Worm (Caenorhabditis elegans) whole organism, midembryonic: ENCODE data around the gene F12E12.1.
"Not testable (repeated sequence)": the region's sequence is repeated elsewhere in the genome, so short reads cannot be mapped to it uniquely, and the experiment has no call there.

Source experiments
- T22C8.4 ChIP-seq: fragments of 200-800 bp; sonication (Bioruptor generic); IDR thresholded peaks from 2 replicates; pipeline ENCODE4 v1.3.6; 2022; ENCODE audit warnings: missing genetic modification characterization, missing compliant biosample characterization
- cog-1 ChIP-seq: sonication (generic microtip); optimal IDR thresholded peaks from 2 replicates; lab custom pipeline; 2016; ENCODE audit warnings: missing genetic modification characterization, missing compliant biosample characterization
- flt-1 ChIP-seq: fragments of 200-800 bp; sonication (Bioruptor generic); IDR thresholded peaks from 2 replicates; pipeline ENCODE4 v1.3.6; 2022; ENCODE audit warnings: missing genetic modification characterization, missing compliant biosample characterization
- klf-2 ChIP-seq: fragments of 200-800 bp; sonication (Bioruptor generic); conservative IDR thresholded peaks from 2 replicates; pipeline ENCODE4 v1.3.6; 2022; ENCODE audit warnings: missing genetic modification reagents, missing genetic modification characterization, missing compliant biosample characterization
- med-1 ChIP-seq: sonication (generic microtip); optimal IDR thresholded peaks from 2 replicates; lab custom pipeline; 2017; ENCODE audit warnings: missing genetic modification characterization, mild to moderate bottlenecking, missing compliant biosample characterization, antibody characterized with exemption, missing genetic modification reagents; ENCODE audit not compliant: insufficient read depth
- ref-1 ChIP-seq: fragments of 200-800 bp; sonication (Bioruptor generic); conservative IDR thresholded peaks from 2 replicates; pipeline ENCODE4 v1.3.6; 2022; ENCODE audit warnings: missing genetic modification reagents, missing genetic modification characterization, missing compliant biosample characterization
- tab-1 ChIP-seq: fragments of 200-800 bp; sonication (Bioruptor generic); IDR thresholded peaks from 2 replicates; pipeline ENCODE4 v1.3.6; 2022; ENCODE audit warnings: missing genetic modification characterization, missing compliant biosample characterization
- ztf-23 ChIP-seq: fragments of 200-800 bp; sonication (Bioruptor generic); IDR thresholded peaks from 2 replicates; pipeline ENCODE4 v1.3.6; 2022; ENCODE audit warnings: missing genetic modification reagents, missing genetic modification characterization, missing compliant biosample characterization
- ztf-29 ChIP-seq: fragments of 200-800 bp; sonication (Bioruptor generic); IDR thresholded peaks from 2 replicates; pipeline ENCODE4 v1.3.6; 2022; ENCODE audit warnings: missing genetic modification reagents, missing genetic modification characterization, missing compliant biosample characterization

F12E12.1 gene

DNA sequence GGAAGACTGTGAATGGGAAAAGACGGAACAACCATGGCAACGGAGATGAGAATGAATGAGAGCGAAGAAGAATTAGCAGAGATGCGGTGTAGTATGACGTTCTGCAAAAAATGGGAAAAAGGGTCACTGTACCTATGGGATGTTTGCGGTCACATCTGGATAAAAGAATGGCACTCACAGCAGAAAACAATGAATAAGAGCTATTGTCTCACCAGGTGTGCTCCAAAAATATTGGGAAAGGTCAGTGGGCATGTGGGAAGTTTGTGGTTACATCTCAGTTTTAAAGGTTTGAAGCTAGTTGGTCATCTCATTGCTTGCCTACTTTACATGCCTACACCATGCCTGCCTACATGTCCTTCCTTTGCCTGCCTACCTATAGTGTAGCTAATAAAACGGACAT, 9.0 kb downstream of the F12E12.1 start, which contains the start of gene fbxb-91:
Gene fbxb-91, minus strand, starts transcription at position 101 of the 400 bp plus-strand sequence.
- no peak for TF ChIP-seq med-1 (GFP tag; lab: Kevin White, UChicago)
- no peak for TF ChIP-seq T22C8.4 (GFP tag; lab: Robert Waterston, UW)
- no peak for TF ChIP-seq ref-1 (GFP tag; lab: Robert Waterston, UW)
- no peak for TF ChIP-seq ztf-29 (GFP tag; lab: Robert Waterston, UW)
- TF ChIP-seq cog-1, result no peak
- no peak for TF ChIP-seq klf-2 (GFP tag; lab: Robert Waterston, UW)
- TF ChIP-seq flt-1 (GFP tag; lab: Robert Waterston, UW), result no peak

DNA sequence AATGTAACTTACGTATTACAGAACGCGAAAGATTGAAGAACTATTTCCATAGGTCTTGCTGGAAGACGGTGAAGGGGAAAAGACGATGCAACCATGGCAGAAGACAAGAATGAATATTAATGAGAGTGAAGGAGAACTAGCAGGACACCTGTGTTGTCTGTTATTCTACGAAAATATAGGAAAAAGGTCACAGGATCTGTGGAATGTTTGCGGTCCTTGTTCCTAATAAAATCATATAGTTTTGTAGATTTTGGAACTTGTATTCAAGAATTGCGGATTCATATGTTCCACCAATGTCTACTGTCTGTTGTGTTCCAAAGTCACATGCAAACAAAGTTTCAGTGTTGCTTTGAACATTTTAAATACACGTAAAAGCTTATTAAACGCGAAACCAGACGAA, 10.5 kb downstream of the F12E12.1 start, which contains the start of gene sdz-11:
Gene sdz-11, minus strand, starts transcription at position 101 of the 400 bp plus-strand sequence.
- TF ChIP-seq med-1 (GFP tag; lab: Kevin White, UChicago) (no peak), T22C8.4 (GFP tag; lab: Robert Waterston, UW) (no peak), flt-1 (GFP tag; lab: Robert Waterston, UW) (no peak), klf-2 (GFP tag; lab: Robert Waterston, UW) (no peak), ref-1 (GFP tag; lab: Robert Waterston, UW) (no peak), ztf-23 (no peak), cog-1 (no peak), tab-1 (GFP tag; lab: Robert Waterston, UW) (no peak), ztf-29 (GFP tag; lab: Robert Waterston, UW) (no peak)

DNA sequence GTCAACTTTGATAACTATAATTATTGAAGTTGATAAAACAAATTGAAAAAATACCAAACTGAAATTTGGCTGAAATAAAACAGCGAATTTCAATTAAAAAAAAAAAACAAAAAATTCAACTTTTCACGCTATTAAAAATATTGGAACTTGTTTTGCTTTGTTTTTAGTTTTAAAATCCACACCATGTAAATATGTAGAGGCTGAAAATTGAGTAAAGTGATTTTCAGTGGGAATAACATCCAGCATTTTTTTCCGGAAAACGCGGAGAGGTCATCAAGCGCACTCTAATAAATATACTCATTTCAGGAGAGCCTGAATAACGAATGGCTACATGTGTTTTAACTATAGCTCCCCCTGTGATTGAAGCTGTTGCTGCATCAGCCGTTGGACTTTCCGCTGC, 11.9 kb downstream of the F12E12.1 start, which contains the start of gene rcd-1:
Gene rcd-1, plus strand, starts transcription at position 301 of the 400 bp plus-strand sequence.
- TF ChIP-seq T22C8.4 (GFP tag; lab: Robert Waterston, UW), result no peak
- TF ChIP-seq klf-2 (GFP tag; lab: Robert Waterston, UW), result no peak
- TF ChIP-seq ztf-23, result no peak
- no peak for TF ChIP-seq tab-1 (GFP tag; lab: Robert Waterston, UW)

DNA sequence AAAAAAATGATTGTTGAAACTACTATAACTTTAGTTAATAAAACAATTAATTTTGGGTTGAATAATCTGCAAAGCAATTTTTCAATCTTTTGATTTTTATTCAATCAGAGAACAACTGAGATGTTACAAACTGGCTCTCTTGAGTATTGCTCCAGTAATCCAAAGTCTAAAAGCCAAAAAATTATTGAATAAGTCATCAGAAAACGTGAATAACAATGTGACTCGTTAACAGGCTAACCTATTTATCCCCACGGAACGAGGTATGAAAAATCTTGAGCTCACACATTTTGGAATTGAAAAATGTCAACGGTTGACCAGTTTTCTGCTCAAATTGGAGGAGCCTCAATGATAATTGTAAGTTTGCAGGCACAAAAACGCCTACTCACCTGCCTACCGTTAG, 15.8 kb downstream of the F12E12.1 start, which contains the start of gene srx-111:
Gene srx-111, plus strand, starts transcription at position 301 of the 400 bp plus-strand sequence.
- no peak for TF ChIP-seq med-1 (GFP tag; lab: Kevin White, UChicago)

DNA sequence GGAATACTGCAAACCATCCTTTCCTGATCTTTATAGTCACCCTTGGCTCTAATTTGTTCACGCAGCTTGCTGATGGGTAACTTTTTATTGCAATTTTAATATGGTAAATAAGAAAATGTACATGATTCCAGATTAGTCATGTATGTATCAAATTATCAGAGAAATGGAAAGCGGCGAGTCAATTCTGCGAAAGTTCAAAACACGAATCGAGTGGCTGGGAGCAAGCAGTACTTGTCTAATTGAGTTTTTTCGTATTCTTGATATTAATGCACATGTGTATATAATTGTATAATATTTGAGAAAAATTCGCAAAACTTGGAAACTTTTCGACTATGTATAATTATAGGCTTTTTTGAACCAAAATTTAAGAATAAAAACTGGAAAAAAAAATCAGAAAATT, 17.3 kb downstream of the F12E12.1 start, which contains the start of gene T24E12.12:
Gene T24E12.12, plus strand, starts transcription at position 281 of the 400 bp plus-strand sequence.
- no peak for TF ChIP-seq klf-2 (GFP tag; lab: Robert Waterston, UW)
- TF ChIP-seq flt-1 (GFP tag; lab: Robert Waterston, UW), result no peak
- no peak for TF ChIP-seq ztf-23
- TF ChIP-seq cog-1, result no peak
- no peak for TF ChIP-seq med-1 (GFP tag; lab: Kevin White, UChicago)
- TF ChIP-seq tab-1 (GFP tag; lab: Robert Waterston, UW), result no peak
- no peak for TF ChIP-seq T22C8.4 (GFP tag; lab: Robert Waterston, UW)
- TF ChIP-seq ztf-29 (GFP tag; lab: Robert Waterston, UW), result no peak
- no peak for TF ChIP-seq ref-1 (GFP tag; lab: Robert Waterston, UW)

DNA sequence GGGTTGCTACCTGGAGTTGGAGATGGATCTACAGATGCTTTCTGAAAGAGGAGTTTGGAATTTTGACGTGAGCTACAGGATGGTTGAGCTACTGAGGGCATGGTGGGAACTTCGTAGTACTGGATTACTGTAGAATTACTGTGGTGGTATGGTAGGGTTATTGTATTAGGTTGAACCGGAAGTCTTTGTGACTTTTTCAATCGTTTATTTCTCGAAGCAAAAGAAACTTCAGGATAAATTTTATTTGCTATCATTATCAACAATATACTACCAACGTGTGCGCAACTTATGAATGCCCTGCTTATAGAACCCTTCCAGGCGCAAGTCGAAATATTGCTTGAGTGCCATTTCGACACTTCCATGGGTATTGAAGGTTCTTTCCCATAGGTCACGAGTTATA, 19.9 kb downstream of the F12E12.1 start, which contains the start of gene T24E12.6:
Gene T24E12.6, minus strand, starts transcription at position 101 of the 400 bp plus-strand sequence.
- TF ChIP-seq ref-1 (GFP tag; lab: Robert Waterston, UW); ztf-29 (GFP tag; lab: Robert Waterston, UW); cog-1: not testable (repeated sequence)

DNA sequence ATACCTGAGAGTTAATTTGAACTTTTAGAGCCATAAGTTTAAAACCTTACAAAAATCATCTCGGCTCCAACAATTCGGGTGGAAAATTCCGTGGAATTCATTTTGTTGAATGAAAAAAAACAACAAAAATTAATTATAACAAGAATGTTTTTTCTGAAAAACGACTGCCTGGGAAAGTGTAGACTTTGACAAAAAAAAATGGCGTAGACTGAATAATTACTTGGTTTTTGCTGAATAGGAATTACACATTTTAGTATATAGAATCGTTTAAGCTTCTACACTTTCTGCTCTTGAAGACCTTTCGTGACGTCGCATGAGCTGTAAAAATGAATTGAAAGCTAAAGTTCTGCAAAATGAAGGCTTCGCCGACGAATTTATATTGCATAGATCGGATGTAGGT, 22.8 kb downstream of the F12E12.1 start, which contains the start of gene srx-112:
Gene srx-112, minus strand, starts transcription at position 101 of the 400 bp plus-strand sequence.
- TF ChIP-seq ref-1 (GFP tag; lab: Robert Waterston, UW) (no peak), flt-1 (GFP tag; lab: Robert Waterston, UW) (no peak)

DNA sequence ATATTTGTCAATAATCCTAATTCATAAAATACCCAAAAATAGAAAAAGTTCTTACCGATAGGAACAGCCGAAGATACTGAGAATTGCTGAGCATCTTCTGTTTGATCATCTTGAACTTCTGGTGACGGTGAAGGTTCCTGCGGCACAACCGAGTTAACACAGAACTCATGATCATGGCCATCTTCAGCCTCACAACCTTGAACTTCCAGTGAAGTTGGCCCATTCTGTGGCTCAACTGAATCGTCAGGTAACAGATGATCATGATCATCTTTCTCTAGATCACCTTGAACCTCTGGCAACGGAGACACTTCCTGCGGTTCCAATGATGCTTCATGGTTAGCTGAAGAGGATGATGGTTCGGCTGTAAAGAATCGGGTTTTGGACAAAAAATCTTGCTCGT, 30.0 kb downstream of the F12E12.1 start:
- TF ChIP-seq T22C8.4 (GFP tag; lab: Robert Waterston, UW) (no peak), ztf-29 (GFP tag; lab: Robert Waterston, UW) (no peak), cog-1 (no peak), klf-2 (GFP tag; lab: Robert Waterston, UW) (no peak), flt-1 (GFP tag; lab: Robert Waterston, UW) (no peak), tab-1 (GFP tag; lab: Robert Waterston, UW) (no peak), ref-1 (GFP tag; lab: Robert Waterston, UW) (no peak), med-1 (GFP tag; lab: Kevin White, UChicago) (no peak), ztf-23 (no peak)

DNA sequence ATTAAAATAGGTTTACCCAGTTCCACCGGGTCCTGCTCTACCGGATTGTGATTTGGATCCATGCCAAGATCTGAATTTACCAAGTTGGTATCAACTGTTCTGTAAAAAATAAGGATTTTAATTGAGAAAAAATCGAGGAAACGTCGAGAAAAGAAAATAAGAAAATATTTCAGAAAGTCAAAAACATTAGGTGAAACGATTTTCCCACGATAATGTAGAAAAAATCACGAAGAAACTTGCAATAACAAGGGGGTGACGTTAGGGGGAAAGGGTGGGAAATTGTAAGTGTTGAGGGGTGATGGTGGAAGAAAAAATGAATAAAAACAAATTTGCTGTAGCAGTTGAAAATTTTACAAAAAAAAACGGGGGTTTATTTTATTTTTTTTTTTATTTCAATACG, 31.4 kb downstream of the F12E12.1 start, which contains the start of gene T24E12.10:
Gene T24E12.10, minus strand, starts transcription at position 101 of the 400 bp plus-strand sequence.
- TF ChIP-seq ztf-23 (no peak), med-1 (GFP tag; lab: Kevin White, UChicago) (no peak), flt-1 (GFP tag; lab: Robert Waterston, UW) (no peak), tab-1 (GFP tag; lab: Robert Waterston, UW) (no peak)

DNA sequence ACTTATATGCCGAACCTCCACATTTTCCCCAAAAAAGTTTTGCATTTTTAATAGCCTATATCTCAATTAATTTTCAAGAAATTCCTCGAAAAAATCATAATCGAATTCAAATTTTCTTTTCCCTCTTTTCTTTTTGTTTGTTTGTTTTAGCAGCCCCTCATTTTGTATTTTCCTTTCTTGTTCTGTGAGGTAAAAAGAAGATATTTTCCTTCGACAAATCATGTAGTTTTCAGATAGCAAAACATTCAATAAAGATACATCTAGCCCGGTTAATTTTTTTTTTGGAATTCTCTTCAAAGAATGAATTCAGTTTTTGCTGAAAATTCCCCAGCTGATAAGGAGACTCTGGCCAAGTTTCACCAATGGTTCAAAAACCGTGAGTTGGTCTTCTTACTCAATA, 34.0 kb downstream of the F12E12.1 start, which contains the start of gene T24E12.3:
Gene T24E12.3, plus strand, starts transcription at position 301 of the 400 bp plus-strand sequence.
- TF ChIP-seq T22C8.4 (GFP tag; lab: Robert Waterston, UW) (no peak), cog-1 (no peak), ref-1 (GFP tag; lab: Robert Waterston, UW) (no peak), klf-2 (GFP tag; lab: Robert Waterston, UW) (no peak), flt-1 (GFP tag; lab: Robert Waterston, UW) (no peak), med-1 (GFP tag; lab: Kevin White, UChicago) (no peak), tab-1 (GFP tag; lab: Robert Waterston, UW) (no peak), ztf-23 (no peak), ztf-29 (GFP tag; lab: Robert Waterston, UW) (no peak)
